Fruit fly (Drosophila melanogaster) S2 (cell line): ENCODE measurements around the gene Kaz-m1.

Experiments
- CG8478 ChIP-seq: fragments of >200 bp; optimal IDR thresholded peaks from 2 replicates; lab custom pipeline; 2018
- CTCF ChIP-seq, 2 experiments: fragments of >200 bp; optimal IDR thresholded peaks; 2 replicates each; lab custom pipeline; 2018

Kaz-m1 gene

DNA sequence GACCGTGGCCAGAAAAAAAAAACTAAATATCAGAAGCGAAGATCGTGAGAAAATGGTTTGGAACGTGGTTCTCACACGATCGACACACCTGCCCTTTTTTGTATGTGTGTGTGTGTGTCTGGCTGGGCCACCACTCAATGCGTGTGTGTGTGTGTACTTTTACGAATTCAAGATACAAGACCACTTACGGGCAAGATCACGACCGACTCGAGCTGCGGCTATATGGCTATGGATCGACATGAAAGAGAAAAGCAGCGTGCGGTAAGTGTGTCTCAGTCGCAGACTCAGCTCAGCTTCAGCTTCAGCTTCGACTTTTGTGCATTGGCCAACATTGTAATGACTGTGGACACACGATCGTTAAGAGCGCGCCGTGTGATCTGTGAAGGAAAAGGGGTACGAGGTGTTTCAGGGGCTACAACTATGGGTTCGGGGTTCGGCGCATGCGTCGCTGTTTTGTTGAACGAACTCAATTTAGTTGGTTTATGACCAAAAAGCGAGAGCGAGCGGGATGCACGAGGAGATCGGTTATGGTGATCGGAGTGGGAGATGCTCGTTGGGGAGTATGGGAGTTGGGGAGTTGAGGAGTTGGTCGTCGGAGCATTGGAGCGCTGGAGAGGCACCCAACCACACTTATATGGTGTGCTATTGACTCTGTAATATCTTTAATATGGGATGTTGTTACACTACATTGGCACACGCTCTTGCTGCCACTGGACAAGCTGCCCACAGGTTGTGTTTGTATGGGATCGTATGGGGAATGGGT is 11.8 kb upstream of the Kaz-m1 start:
- no peak for TF ChIP-seq CTCF (optimal IDR thresholded peaks at IDR 0.05; lab: Kevin White, UChicago)
- TF ChIP-seq CG8478 (lab: Kevin White, UChicago), result no peak

dm6 chr3R:26004377-26005000 is 10.0 kb upstream of the Kaz-m1 start:
- no peak for TF ChIP-seq CG8478 (lab: Kevin White, UChicago)
- no peak for TF ChIP-seq CTCF (optimal IDR thresholded peaks at IDR 0.05; lab: Kevin White, UChicago)

DNA sequence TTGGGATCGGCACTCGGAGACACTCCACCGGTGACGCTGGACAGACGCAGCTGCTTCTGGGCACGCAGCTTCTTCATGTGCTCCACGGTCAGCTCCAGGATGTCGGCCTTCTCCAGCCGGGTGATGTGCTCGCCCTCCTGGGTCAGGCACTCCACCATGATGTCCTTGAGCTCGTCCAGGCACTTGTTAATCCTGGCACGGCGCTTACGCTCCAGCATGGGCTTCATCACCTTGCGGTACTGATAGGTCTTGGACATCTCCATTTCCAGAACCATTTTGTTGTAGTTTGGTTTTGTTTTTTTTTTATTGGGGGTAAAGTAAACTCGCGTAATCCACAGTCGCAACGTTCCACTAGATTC is 8.9 kb upstream of the Kaz-m1 start:
- no peak for TF ChIP-seq CTCF (optimal IDR thresholded peaks at IDR 0.05; lab: Kevin White, UChicago)

- no peak for TF ChIP-seq CG8478 (lab: Kevin White, UChicago)
- no peak for TF ChIP-seq CTCF (optimal IDR thresholded peaks at IDR 0.05; lab: Kevin White, UChicago)
Observed at dm6 chr3R:26005978-26006934, 8.3 kb upstream of the Kaz-m1 start.

- no peak for TF ChIP-seq CTCF (optimal IDR thresholded peaks at IDR 0.05; lab: Kevin White, UChicago)
Observed at dm6 chr3R:26007298-26007697, 7.2 kb upstream of the Kaz-m1 start.

DNA sequence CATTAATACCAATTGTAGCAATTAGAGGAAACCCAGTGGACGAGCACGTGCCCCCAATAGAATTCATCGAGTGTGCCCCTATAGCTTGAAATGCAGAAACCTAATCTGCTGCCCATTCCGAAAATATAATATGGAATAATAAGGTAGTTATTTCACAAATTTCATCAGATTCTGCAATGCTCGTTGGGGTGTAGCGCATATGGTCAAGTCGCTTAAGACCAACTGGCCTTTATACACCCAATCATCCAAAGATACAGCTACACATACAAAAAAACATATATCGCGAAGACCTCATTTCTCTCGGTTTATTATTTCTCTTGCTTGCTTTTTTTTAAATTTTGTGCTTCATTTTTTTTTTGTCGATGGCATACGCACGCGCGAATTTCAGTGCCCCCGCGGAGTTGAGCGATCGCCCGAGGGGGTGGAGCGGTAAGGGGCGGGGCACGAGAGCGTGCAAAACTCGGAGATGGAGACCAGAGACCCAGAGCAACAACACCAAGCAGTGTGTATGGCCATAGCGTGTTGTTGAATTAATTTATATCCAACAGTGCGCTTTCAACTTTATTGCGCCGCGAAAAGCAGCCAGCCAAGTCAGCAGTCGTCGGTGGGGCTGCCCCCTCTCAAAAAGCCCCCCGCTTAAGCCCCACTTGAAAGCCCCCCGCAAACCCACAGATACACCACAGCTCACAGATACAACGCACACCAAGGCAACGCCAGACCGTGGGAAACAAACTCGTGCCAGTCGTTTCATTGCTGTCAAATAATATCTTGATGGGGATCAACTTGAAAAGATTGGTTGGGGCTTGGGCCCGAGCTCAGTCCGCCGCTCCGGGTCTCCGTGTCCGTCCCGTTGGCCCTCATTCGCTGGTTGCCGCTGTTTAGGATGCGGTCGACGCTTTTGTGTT is 6.3 kb upstream of the Kaz-m1 start:
- TF ChIP-seq CTCF (optimal IDR thresholded peaks at IDR 0.05; lab: Kevin White, UChicago) (no peak), CG8478 (lab: Kevin White, UChicago) (no peak)

DNA sequence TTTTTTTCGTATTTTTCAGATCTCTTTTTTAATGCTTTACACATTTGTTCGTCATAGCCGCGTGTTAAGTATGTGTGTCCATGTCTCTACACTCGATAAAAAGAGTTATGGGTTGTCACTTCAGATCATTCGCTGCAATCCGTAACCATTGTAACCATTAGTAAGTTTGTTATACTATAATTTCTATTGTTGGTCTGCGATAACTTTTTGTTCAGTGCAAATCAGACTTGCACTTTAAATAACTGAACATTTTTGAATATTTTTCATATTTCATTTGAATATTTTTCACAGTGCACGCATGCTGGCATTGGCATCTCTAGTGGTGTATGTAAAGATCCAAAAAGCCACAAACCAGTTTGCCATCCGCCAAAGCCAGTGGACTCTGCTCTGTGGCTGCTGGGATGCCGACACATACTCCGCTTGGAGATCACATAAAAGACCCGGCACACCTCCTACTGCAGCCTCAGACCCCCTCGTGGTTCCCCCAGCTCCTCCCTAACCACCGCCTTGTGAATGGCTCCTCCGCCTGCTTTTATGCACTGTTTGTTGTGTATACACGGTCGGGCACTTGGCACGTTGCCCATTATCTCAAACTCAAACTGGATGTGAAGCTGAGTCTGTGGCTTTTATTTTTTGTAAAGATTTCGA is 5.5 kb upstream of the Kaz-m1 start:
- TF ChIP-seq CG8478 (lab: Kevin White, UChicago) (no peak), CTCF (optimal IDR thresholded peaks at IDR 0.05; lab: Kevin White, UChicago) (no peak)

DNA sequence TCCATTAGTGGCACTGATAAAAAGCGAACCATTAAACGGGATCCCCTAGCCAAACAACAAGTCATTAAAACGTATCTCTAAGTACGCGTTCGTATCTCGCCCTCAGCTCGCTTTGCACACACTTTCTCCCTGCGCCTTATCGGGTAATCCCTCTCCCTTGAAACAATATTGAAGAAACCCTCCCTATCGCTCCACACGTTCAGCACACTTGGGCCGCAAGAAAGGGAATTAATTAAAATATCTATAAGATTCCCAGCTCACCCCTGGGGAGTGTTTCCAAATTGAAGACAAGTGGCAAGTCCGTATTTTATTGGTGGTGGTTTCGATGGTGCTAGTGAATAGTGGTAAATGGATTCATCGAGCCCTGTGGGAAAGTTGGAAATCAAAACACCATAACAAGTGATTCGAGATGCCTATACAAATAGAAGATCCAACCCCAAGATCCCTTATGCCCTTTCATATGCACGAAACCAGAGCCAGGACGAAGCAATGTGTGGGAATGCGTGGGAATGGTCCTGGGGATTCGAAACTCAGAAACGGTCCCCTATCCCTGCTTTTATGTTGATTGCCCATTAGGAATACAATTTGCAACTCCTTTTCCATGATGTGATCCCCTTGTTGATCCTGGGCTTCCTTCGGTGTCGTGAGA is 4.6 kb upstream of the Kaz-m1 start:
- TF ChIP-seq CTCF (optimal IDR thresholded peaks at IDR 0.05; lab: Kevin White, UChicago) (no peak), CG8478 (lab: Kevin White, UChicago) (no peak)

- TF ChIP-seq CG8478 (lab: Kevin White, UChicago) (no peak), CTCF (optimal IDR thresholded peaks at IDR 0.05; lab: Kevin White, UChicago) (no peak)
Observed at dm6 chr3R:26010628-26011027, 3.9 kb upstream of the Kaz-m1 start.

DNA sequence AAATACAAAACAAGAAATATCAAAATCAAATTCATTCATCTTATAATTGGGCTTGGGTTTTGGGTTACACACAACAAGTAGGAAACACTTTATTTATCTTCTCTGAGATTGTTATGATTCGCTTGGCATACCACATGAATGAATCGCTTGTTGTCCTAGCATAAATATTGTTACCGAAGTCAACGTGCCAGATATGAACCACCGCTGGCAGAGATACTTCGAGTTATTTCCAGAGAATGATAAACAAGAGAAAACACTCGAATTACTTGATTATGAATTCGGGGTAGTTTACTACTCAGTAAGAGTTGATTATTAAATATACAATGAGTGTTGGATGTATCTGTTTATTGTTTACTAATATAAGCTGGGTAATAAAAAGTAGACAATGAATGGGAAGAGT is 3.0 kb upstream of the Kaz-m1 start:
- TF ChIP-seq CTCF (optimal IDR thresholded peaks at IDR 0.05; lab: Kevin White, UChicago) (no peak), CG8478 (lab: Kevin White, UChicago) (no peak)

- TF ChIP-seq CTCF (optimal IDR thresholded peaks at IDR 0.05; lab: Kevin White, UChicago), result no peak
- TF ChIP-seq CG8478 (lab: Kevin White, UChicago), result no peak
Observed at dm6 chr3R:26012288-26012687, 2.2 kb upstream of the Kaz-m1 start.

dm6 chr3R:26012801-26013663 is 1.5 kb upstream of the Kaz-m1 start:
- no peak for TF ChIP-seq CG8478 (lab: Kevin White, UChicago)
- TF ChIP-seq CTCF (optimal IDR thresholded peaks at IDR 0.05; lab: Kevin White, UChicago), result no peak
